Worm (Caenorhabditis elegans) whole organism, midembryonic: ENCODE data around the gene srp-2.
A peak's percentile ranks its signal among the peaks of the same experiment; 100 is the strongest.

ENCODE experiments used
- T22C8.4 ChIP-seq: fragments of 200-800 bp; sonication (Bioruptor generic); IDR thresholded peaks from 2 replicates; pipeline ENCODE4 v1.3.6; 2022; ENCODE audit warnings: missing genetic modification characterization, missing compliant biosample characterization
- cog-1 ChIP-seq: sonication (generic microtip); optimal IDR thresholded peaks from 2 replicates; lab custom pipeline; 2016; ENCODE audit warnings: missing genetic modification characterization, missing compliant biosample characterization
- flt-1 ChIP-seq: fragments of 200-800 bp; sonication (Bioruptor generic); IDR thresholded peaks from 2 replicates; pipeline ENCODE4 v1.3.6; 2022; ENCODE audit warnings: missing genetic modification characterization, missing compliant biosample characterization
- klf-2 ChIP-seq: fragments of 200-800 bp; sonication (Bioruptor generic); conservative IDR thresholded peaks from 2 replicates; pipeline ENCODE4 v1.3.6; 2022; ENCODE audit warnings: missing genetic modification reagents, missing genetic modification characterization, missing compliant biosample characterization
- med-1 ChIP-seq: sonication (generic microtip); optimal IDR thresholded peaks from 2 replicates; lab custom pipeline; 2017; ENCODE audit warnings: missing genetic modification characterization, mild to moderate bottlenecking, missing compliant biosample characterization, antibody characterized with exemption, missing genetic modification reagents; ENCODE audit not compliant: insufficient read depth
- ref-1 ChIP-seq: fragments of 200-800 bp; sonication (Bioruptor generic); conservative IDR thresholded peaks from 2 replicates; pipeline ENCODE4 v1.3.6; 2022; ENCODE audit warnings: missing genetic modification reagents, missing genetic modification characterization, missing compliant biosample characterization
- tab-1 ChIP-seq: fragments of 200-800 bp; sonication (Bioruptor generic); IDR thresholded peaks from 2 replicates; pipeline ENCODE4 v1.3.6; 2022; ENCODE audit warnings: missing genetic modification characterization, missing compliant biosample characterization
- ztf-23 ChIP-seq: fragments of 200-800 bp; sonication (Bioruptor generic); IDR thresholded peaks from 2 replicates; pipeline ENCODE4 v1.3.6; 2022; ENCODE audit warnings: missing genetic modification reagents, missing genetic modification characterization, missing compliant biosample characterization
- ztf-29 ChIP-seq: fragments of 200-800 bp; sonication (Bioruptor generic); IDR thresholded peaks from 2 replicates; pipeline ENCODE4 v1.3.6; 2022; ENCODE audit warnings: missing genetic modification reagents, missing genetic modification characterization, missing compliant biosample characterization

Gene srp-2

ce11 chrV:762340-762739 is at the start of gene srp-2:
Gene srp-2 (plus strand): TSS chrV:762640.
- TF ChIP-seq cog-1 = no peak
- no peak for TF ChIP-seq med-1 (GFP tag; lab: Kevin White, UChicago)
- TF ChIP-seq T22C8.4 (GFP tag; lab: Robert Waterston, UW) = no peak
- TF ChIP-seq ref-1 (GFP tag; lab: Robert Waterston, UW) = no peak
- no peak for TF ChIP-seq klf-2 (GFP tag; lab: Robert Waterston, UW)
- no peak for TF ChIP-seq ztf-29 (GFP tag; lab: Robert Waterston, UW)
- TF ChIP-seq tab-1 (GFP tag; lab: Robert Waterston, UW) = no peak
- TF ChIP-seq flt-1 (GFP tag; lab: Robert Waterston, UW) = no peak
- TF ChIP-seq ztf-23 = no peak

- TF ChIP-seq T22C8.4 (GFP tag; lab: Robert Waterston, UW) (no peak), klf-2 (GFP tag; lab: Robert Waterston, UW) (no peak), med-1 (GFP tag; lab: Kevin White, UChicago) (no peak), ref-1 (GFP tag; lab: Robert Waterston, UW) (no peak), ztf-29 (GFP tag; lab: Robert Waterston, UW) (no peak), tab-1 (GFP tag; lab: Robert Waterston, UW) (no peak), cog-1 (no peak), flt-1 (GFP tag; lab: Robert Waterston, UW) (no peak), ztf-23 (no peak)
These were observed 49.6 kb upstream of the srp-2 start, which contains the start of gene cyp-33C11 for ce11 chrV:712882-713281. Gene cyp-33C11 (minus strand): TSS chrV:712982.

ce11 chrV:719731-720130 is 42.7 kb upstream of the srp-2 start, which contains the start of gene srbc-40:
Gene srbc-40 (minus strand): TSS chrV:719831.
- TF ChIP-seq ztf-23 (no peak), ref-1 (GFP tag; lab: Robert Waterston, UW) (no peak), klf-2 (GFP tag; lab: Robert Waterston, UW) (no peak), cog-1 (no peak), tab-1 (GFP tag; lab: Robert Waterston, UW) (no peak), T22C8.4 (GFP tag; lab: Robert Waterston, UW) (no peak), flt-1 (GFP tag; lab: Robert Waterston, UW) (no peak), ztf-29 (GFP tag; lab: Robert Waterston, UW) (no peak), med-1 (GFP tag; lab: Kevin White, UChicago) (no peak)

ce11 chrV:722889-723288 is 39.6 kb upstream of the srp-2 start:
- TF ChIP-seq flt-1 (GFP tag; lab: Robert Waterston, UW) (no peak), med-1 (GFP tag; lab: Kevin White, UChicago) (no peak), ref-1 (GFP tag; lab: Robert Waterston, UW) (no peak), T22C8.4 (GFP tag; lab: Robert Waterston, UW) (no peak), cog-1 (no peak), klf-2 (GFP tag; lab: Robert Waterston, UW) (no peak), ztf-29 (GFP tag; lab: Robert Waterston, UW) (no peak), ztf-23 (no peak), tab-1 (GFP tag; lab: Robert Waterston, UW) (no peak)

- TF ChIP-seq med-1 (GFP tag; lab: Kevin White, UChicago) (no peak), ztf-23 (no peak), T22C8.4 (GFP tag; lab: Robert Waterston, UW) (no peak), tab-1 (GFP tag; lab: Robert Waterston, UW) (no peak), ztf-29 (GFP tag; lab: Robert Waterston, UW) (no peak), cog-1 (no peak), flt-1 (GFP tag; lab: Robert Waterston, UW) (peak; percentile 51; the same call in 1 of the 2 replicates)
These were observed 38.5 kb upstream of the srp-2 start, which contains the start of gene fbxb-72 for ce11 chrV:723895-724352. Gene fbxb-72 (minus strand): TSS chrV:723952.

ce11 chrV:724470-724890 is 38.0 kb upstream of the srp-2 start:
- TF ChIP-seq tab-1 (GFP tag; lab: Robert Waterston, UW) = no peak
- no peak for TF ChIP-seq flt-1 (GFP tag; lab: Robert Waterston, UW)
- TF ChIP-seq med-1 (GFP tag; lab: Kevin White, UChicago) = no peak
- TF ChIP-seq T22C8.4 (GFP tag; lab: Robert Waterston, UW) = no peak
- TF ChIP-seq klf-2 (GFP tag; lab: Robert Waterston, UW) = no peak
- TF ChIP-seq ref-1 (GFP tag; lab: Robert Waterston, UW) = no peak
- TF ChIP-seq cog-1 = no peak
- no peak for TF ChIP-seq ztf-29 (GFP tag; lab: Robert Waterston, UW)
- TF ChIP-seq ztf-23 = no peak

- TF ChIP-seq flt-1 (GFP tag; lab: Robert Waterston, UW) (0 out of 2 replicates have a peak, but pooled peaks have one; percentile 45), T22C8.4 (GFP tag; lab: Robert Waterston, UW) (no peak)
These were observed 37.3 kb upstream of the srp-2 start for ce11 chrV:724946-725806.

- TF ChIP-seq cog-1 = no peak
- TF ChIP-seq T22C8.4 (GFP tag; lab: Robert Waterston, UW) = no peak
- TF ChIP-seq ztf-23 = no peak
- no peak for TF ChIP-seq klf-2 (GFP tag; lab: Robert Waterston, UW)
- no peak for TF ChIP-seq ref-1 (GFP tag; lab: Robert Waterston, UW)
- TF ChIP-seq flt-1 (GFP tag; lab: Robert Waterston, UW) = no peak
- TF ChIP-seq tab-1 (GFP tag; lab: Robert Waterston, UW) = no peak
- TF ChIP-seq ztf-29 (GFP tag; lab: Robert Waterston, UW) = no peak
- no peak for TF ChIP-seq med-1 (GFP tag; lab: Kevin White, UChicago)
These were observed 36.5 kb upstream of the srp-2 start for ce11 chrV:725807-726572.
